Fruit fly (Drosophila melanogaster): Measurements from ENCODE around the gene stx.

DNA sequence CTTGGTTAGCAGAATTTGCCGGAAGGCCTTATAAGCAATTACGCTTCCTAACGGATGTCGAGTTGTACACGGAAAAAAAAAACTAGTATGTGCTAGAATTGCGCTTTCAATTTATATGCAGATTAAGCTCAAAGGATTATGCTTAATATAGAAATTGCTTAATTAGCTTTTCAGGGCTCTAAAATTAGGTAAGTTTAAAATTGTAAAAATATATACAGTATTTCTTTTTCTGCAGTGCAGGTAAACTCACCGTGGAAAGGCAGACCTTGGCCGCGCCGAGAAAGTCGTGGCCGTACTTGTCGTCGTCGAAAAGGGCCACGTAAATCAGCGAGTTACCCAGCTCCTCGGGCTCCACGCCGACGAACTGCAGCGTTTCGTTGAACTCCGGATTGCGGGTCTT, 5.9 kb upstream of the stx start:
- TF ChIP-seq CG4496 (GFP tag; IDR thresholded peaks at IDR 0.05) (no peak), EcR (GFP tag; optimal IDR thresholded peaks at IDR 0.05) (no peak), Pif1A (GFP tag; optimal IDR thresholded peaks at IDR 0.05) (no peak), rn (GFP tag; IDR thresholded peaks at IDR 0.05) (no peak), CG12605 (GFP tag; IDR thresholded peaks at IDR 0.05) (no peak), Snoo (tag; optimal IDR thresholded peaks at IDR 0.05) (no peak), CG8301 (tag; optimal IDR thresholded peaks at IDR 0.05) (no peak), CG14655 (GFP tag; optimal IDR thresholded peaks at IDR 0.05) (no peak), CG10348 (GFP tag; IDR thresholded peaks at IDR 0.05) (no peak)

Measured in whole organism, pupa.